Worm (Caenorhabditis elegans) whole organism, L2 larva: ENCODE measurements around the gene tpp-2.

Experiments
- aly-2 ChIP-seq: fragments of 150-350 bp; optimal IDR thresholded peaks from 2 replicates; lab custom pipeline; 2014; ENCODE audit warnings: missing biosample characterization, missing genetic modification characterization
- ama-1 ChIP-seq: fragments of 150-350 bp; optimal IDR thresholded peaks from 2 replicates; lab custom pipeline; 2018; ENCODE audit warnings: inconsistent platforms
- dmd-4 ChIP-seq: sonication (generic microtip); optimal IDR thresholded peaks from 2 replicates; lab custom pipeline; 2017; ENCODE audit warnings: missing biosample characterization, missing genetic modification characterization
- elt-1 ChIP-seq: fragments of 150-350 bp; optimal IDR thresholded peaks from 2 replicates; lab custom pipeline; 2014; ENCODE audit warnings: missing biosample characterization, missing genetic modification characterization
- nhr-21 ChIP-seq: fragments of 150-350 bp; optimal IDR thresholded peaks from 2 replicates; lab custom pipeline; 2014; ENCODE audit warnings: missing biosample characterization, missing genetic modification characterization
- nhr-23 ChIP-seq: fragments of 150-350 bp; optimal IDR thresholded peaks from 2 replicates; lab custom pipeline; 2014; ENCODE audit warnings: missing biosample characterization, missing genetic modification reagents, missing genetic modification characterization
- nhr-237 ChIP-seq: fragments of 150-350 bp; optimal IDR thresholded peaks from 2 replicates; lab custom pipeline; 2014; ENCODE audit warnings: missing biosample characterization, missing genetic modification characterization
- peb-1 ChIP-seq: fragments of 150-350 bp; optimal IDR thresholded peaks from 2 replicates; lab custom pipeline; 2014; ENCODE audit warnings: missing biosample characterization, missing genetic modification characterization
- sma-9 ChIP-seq, 2 experiments: fragments of 150-350 bp in 1 of 2; sonication (generic microtip) in 1 of 2; optimal IDR thresholded peaks; 2 replicates each; lab custom pipeline; 2014 to 2016; ENCODE audit warnings: missing genetic modification characterization in 2 of 2, mild to moderate bottlenecking in 1 of 2, missing biosample characterization in 1 of 2, missing compliant biosample characterization in 1 of 2, missing genetic modification reagents in 1 of 2, moderate library complexity in 1 of 2

- TF ChIP-seq nhr-23 (tag; lab: Kevin White, UChicago): no peak
- TF ChIP-seq peb-1 (tag; lab: Kevin White, UChicago): no peak
- no peak for TF ChIP-seq nhr-21
- TF ChIP-seq elt-1: no peak
- no peak for TF ChIP-seq sma-9 (GFP tag; optimal IDR thresholded peaks at IDR 0.05; lab: Kevin White, UChicago)
- TF ChIP-seq sma-9 (tag; optimal IDR thresholded peaks at IDR 0.05; lab: Kevin White, UChicago): no peak
- no peak for TF ChIP-seq nhr-237 (tag; lab: Kevin White, UChicago)
- TF ChIP-seq dmd-4: no peak
- TF ChIP-seq aly-2: no peak
- no peak for TF ChIP-seq ama-1 (lab: Kevin White, UChicago)
Measured at ce11 chrII:6077604-6078003, 19.8 kb downstream of the tpp-2 start, which contains the start of gene H12I13.6.
